Fruit fly (Drosophila melanogaster): ENCODE data around the gene CG42240.
A peak's percentile ranks its signal among the peaks of the same experiment; 100 is the strongest.

Gene CG42240

dm6 chrX:6330369-6330949, at the start of gene CG42240:
TSS of gene CG42240 (plus strand) at chrX:6330842.
- peak; percentile 77 for TF ChIP-seq gl (tag; optimal IDR thresholded peaks at IDR 0.05)
- peak; percentile 92 for TF ChIP-seq Pif1A (GFP tag; optimal IDR thresholded peaks at IDR 0.05)
- TF ChIP-seq CG17806 (tag; optimal IDR thresholded peaks at IDR 0.05) = peak; percentile 88
- TF ChIP-seq CG4496 (GFP tag; IDR thresholded peaks at IDR 0.05) = peak; percentile 77
- peak; percentile 93 for TF ChIP-seq CG9948 (tag; optimal IDR thresholded peaks at IDR 0.05)
- TF ChIP-seq CG13204 (GFP tag; optimal IDR thresholded peaks at IDR 0.05) = peak; percentile 80
- peak; percentile 47; the same call in 1 of the 2 replicates for TF ChIP-seq CG10348 (GFP tag; IDR thresholded peaks at IDR 0.05)
- TF ChIP-seq CG15710 (tag; optimal IDR thresholded peaks at IDR 0.05) = peak; percentile 93
- TF ChIP-seq CG8301 (tag; optimal IDR thresholded peaks at IDR 0.05) = peak; percentile 95
- peak; percentile 91 for TF ChIP-seq D1 (tag; optimal IDR thresholded peaks at IDR 0.05)
- TF ChIP-seq CG14655 (GFP tag; optimal IDR thresholded peaks at IDR 0.05) = peak; percentile 98
- peak; percentile 89 for TF ChIP-seq CG34367 (tag; optimal IDR thresholded peaks at IDR 0.05)
- peak; percentile 80 for TF ChIP-seq CG12605 (GFP tag; IDR thresholded peaks at IDR 0.05)
- TF ChIP-seq CG32121 (GFP tag; IDR thresholded peaks at IDR 0.05) = peak; percentile 89
- TF ChIP-seq Pif1B (GFP tag; optimal IDR thresholded peaks at IDR 0.05) = peak; percentile 92
- TF ChIP-seq Ets98B (GFP tag; IDR thresholded peaks at IDR 0.05) = peak; percentile 74
- TF ChIP-seq fd96Ca (GFP tag; IDR thresholded peaks at IDR 0.05) = peak; percentile 58
- peak; percentile 92 for TF ChIP-seq Snoo (tag; optimal IDR thresholded peaks at IDR 0.05)
- TF ChIP-seq rn (GFP tag; IDR thresholded peaks at IDR 0.05) = 0 out of 2 replicates have a peak, but pooled peaks have one; percentile 28
- TF ChIP-seq CG8159 (tag; optimal IDR thresholded peaks at IDR 0.05) = peak; percentile 95
- peak; percentile 83 for TF ChIP-seq EcR (GFP tag; optimal IDR thresholded peaks at IDR 0.05)

- TF ChIP-seq gl (tag; optimal IDR thresholded peaks at IDR 0.05) (no peak), Pif1B (GFP tag; optimal IDR thresholded peaks at IDR 0.05) (no peak), D1 (tag; optimal IDR thresholded peaks at IDR 0.05) (no peak), CG12605 (GFP tag; IDR thresholded peaks at IDR 0.05) (0 out of 2 replicates have a peak, but pooled peaks have one; percentile 19), EcR (GFP tag; optimal IDR thresholded peaks at IDR 0.05) (peak; percentile 64), CG4496 (GFP tag; IDR thresholded peaks at IDR 0.05) (0 out of 3 replicates have a peak, but pooled peaks have one; percentile 31), Ets98B (GFP tag; IDR thresholded peaks at IDR 0.05) (peak; percentile 33; the same call in 1 of the 2 replicates), Pif1A (GFP tag; optimal IDR thresholded peaks at IDR 0.05) (no peak), CG9948 (tag; optimal IDR thresholded peaks at IDR 0.05) (no peak)
Measured at dm6 chrX:6283470-6283869, 47.2 kb upstream of the CG42240 start, which contains the start of gene CG11700. TSS of gene CG11700 (minus strand) at chrX:6283575.

DNA sequence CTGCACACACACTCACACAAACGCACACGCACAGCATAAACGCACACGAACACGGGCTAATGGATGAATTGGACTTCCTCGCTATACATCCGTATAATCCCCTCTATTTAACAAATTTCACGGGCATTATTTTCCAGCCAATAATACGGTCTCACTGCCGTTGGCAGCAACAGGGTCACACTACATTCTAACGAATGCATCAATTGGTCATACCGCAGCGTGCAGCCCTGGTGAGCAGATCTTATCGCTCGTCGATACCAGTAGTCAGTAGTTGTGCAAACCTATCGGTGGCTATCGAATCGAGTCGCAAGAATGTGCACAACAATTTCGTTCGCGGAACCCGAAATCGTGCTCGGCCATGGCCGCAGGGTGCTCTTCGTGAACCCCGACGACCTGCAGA, 42.8 kb upstream of the CG42240 start, which contains the start of the genes Top3beta and wuho:
Gene Top3beta, minus strand, starts transcription at position 149 of the 400 bp plus-strand sequence.
Gene wuho, plus strand, starts transcription at position 259 of the 400 bp plus-strand sequence.
- TF ChIP-seq CG17806 (tag; optimal IDR thresholded peaks at IDR 0.05) (no peak), CG34367 (tag; optimal IDR thresholded peaks at IDR 0.05) (no peak), CG4496 (GFP tag; IDR thresholded peaks at IDR 0.05) (peak; percentile 44; the same call in 1 of the 3 replicates), CG32121 (GFP tag; IDR thresholded peaks at IDR 0.05) (peak; percentile 43)

DNA sequence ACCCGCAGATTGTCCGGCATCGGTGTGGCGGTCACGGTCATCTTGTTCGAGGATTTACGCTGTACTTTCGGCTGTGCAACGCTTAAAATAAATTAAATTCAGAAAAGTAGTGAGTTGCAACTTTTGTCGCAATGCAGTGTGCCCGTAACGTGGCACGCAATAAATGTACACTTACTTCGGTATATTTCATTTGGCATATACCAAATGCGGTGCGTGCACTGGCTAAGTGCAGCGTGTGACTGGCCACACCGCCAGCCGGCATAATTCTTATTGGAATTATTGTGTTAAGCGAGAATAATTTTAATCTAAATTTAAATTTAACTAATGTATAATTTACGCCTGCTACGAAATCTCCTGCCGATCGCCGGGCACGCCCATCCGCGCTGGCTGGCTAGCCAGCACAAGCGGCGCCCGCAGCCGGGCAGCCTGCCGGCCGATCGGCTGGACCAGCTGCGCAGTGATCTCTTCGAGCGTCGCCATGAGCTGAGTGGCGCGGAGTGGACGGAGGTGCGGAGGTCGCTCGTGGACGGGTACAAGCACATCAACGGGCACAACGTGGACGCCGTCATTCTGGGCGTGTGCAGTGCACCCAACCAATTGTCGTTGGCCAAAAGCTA, 39.5 kb upstream of the CG42240 start, which contains the start of the genes Rpt4 and mldr:
Gene Rpt4, minus strand, starts transcription at position 163 of the 617 bp plus-strand sequence.
Gene mldr, plus strand, starts transcription at position 221 of the 617 bp plus-strand sequence.
- TF ChIP-seq CG32121 (GFP tag; IDR thresholded peaks at IDR 0.05) = no peak
- TF ChIP-seq EcR (GFP tag; optimal IDR thresholded peaks at IDR 0.05) = no peak
- no peak for TF ChIP-seq CG8301 (tag; optimal IDR thresholded peaks at IDR 0.05)
- TF ChIP-seq CG10348 (GFP tag; IDR thresholded peaks at IDR 0.05) = no peak
- TF ChIP-seq Ets98B (GFP tag; IDR thresholded peaks at IDR 0.05) = no peak
- no peak for TF ChIP-seq Snoo (tag; optimal IDR thresholded peaks at IDR 0.05)
- TF ChIP-seq D1 (tag; optimal IDR thresholded peaks at IDR 0.05) = no peak
- TF ChIP-seq Pif1A (GFP tag; optimal IDR thresholded peaks at IDR 0.05) = no peak
- no peak for TF ChIP-seq CG8159 (tag; optimal IDR thresholded peaks at IDR 0.05)
- TF ChIP-seq CG17806 (tag; optimal IDR thresholded peaks at IDR 0.05) = no peak
- no peak for TF ChIP-seq CG13204 (GFP tag; optimal IDR thresholded peaks at IDR 0.05)
- no peak for TF ChIP-seq rn (GFP tag; IDR thresholded peaks at IDR 0.05)
- no peak for TF ChIP-seq gl (tag; optimal IDR thresholded peaks at IDR 0.05)
- no peak for TF ChIP-seq CG15710 (tag; optimal IDR thresholded peaks at IDR 0.05)
- no peak for TF ChIP-seq CG14655 (GFP tag; optimal IDR thresholded peaks at IDR 0.05)
- TF ChIP-seq CG4496 (GFP tag; IDR thresholded peaks at IDR 0.05) = no peak
- no peak for TF ChIP-seq Pif1B (GFP tag; optimal IDR thresholded peaks at IDR 0.05)

- TF ChIP-seq rn (GFP tag; IDR thresholded peaks at IDR 0.05) (no peak), gl (tag; optimal IDR thresholded peaks at IDR 0.05) (no peak), CG10348 (GFP tag; IDR thresholded peaks at IDR 0.05) (no peak), CG8159 (tag; optimal IDR thresholded peaks at IDR 0.05) (no peak), D1 (tag; optimal IDR thresholded peaks at IDR 0.05) (no peak)
Measured at dm6 chrX:6294243-6294642, 36.4 kb upstream of the CG42240 start, which contains the start of gene CG15892. TSS of gene CG15892 (minus strand) at chrX:6294343.

DNA sequence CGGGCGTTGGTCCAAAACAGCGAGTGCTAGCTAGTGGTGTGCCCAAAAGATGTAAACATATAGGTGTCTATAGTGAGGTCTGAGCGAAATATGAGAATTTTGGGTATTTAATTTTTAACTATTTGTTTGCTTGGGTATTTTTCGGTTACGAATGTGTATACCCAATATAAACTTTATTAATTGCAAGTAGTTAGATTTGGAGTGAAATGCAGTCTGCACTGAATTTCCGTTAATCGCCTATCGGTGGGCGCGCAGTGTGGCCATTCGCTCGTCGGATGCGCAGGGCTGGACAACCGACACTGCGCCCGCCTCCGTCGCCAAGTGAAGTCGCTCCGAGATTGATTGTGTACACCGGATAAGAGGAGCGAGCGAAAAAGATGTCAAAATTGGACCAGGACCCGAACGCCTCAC, 35.5 kb upstream of the CG42240 start, which contains the start of the genes CG15891 and CG3815:
Gene CG15891, minus strand, starts transcription at position 217 of the 411 bp plus-strand sequence.
Gene CG3815, plus strand, starts transcription at position 261 of the 411 bp plus-strand sequence.
- TF ChIP-seq Snoo (tag; optimal IDR thresholded peaks at IDR 0.05) = peak; percentile 57
- TF ChIP-seq rn (GFP tag; IDR thresholded peaks at IDR 0.05) = no peak
- TF ChIP-seq CG10348 (GFP tag; IDR thresholded peaks at IDR 0.05) = no peak
- peak; percentile 33; the same call in 1 of the 3 replicates for TF ChIP-seq fd96Ca (GFP tag; IDR thresholded peaks at IDR 0.05)
- no peak for TF ChIP-seq EcR (GFP tag; optimal IDR thresholded peaks at IDR 0.05)
- no peak for TF ChIP-seq Pif1B (GFP tag; optimal IDR thresholded peaks at IDR 0.05)
- no peak for TF ChIP-seq CG32121 (GFP tag; IDR thresholded peaks at IDR 0.05)
- TF ChIP-seq CG9948 (tag; optimal IDR thresholded peaks at IDR 0.05) = peak; percentile 14
- TF ChIP-seq gl (tag; optimal IDR thresholded peaks at IDR 0.05) = no peak
- TF ChIP-seq CG14655 (GFP tag; optimal IDR thresholded peaks at IDR 0.05) = no peak
- TF ChIP-seq CG15710 (tag; optimal IDR thresholded peaks at IDR 0.05) = peak; percentile 53
- peak; percentile 19 for TF ChIP-seq CG17806 (tag; optimal IDR thresholded peaks at IDR 0.05)
- no peak for TF ChIP-seq CG8301 (tag; optimal IDR thresholded peaks at IDR 0.05)
- TF ChIP-seq CG12605 (GFP tag; IDR thresholded peaks at IDR 0.05) = no peak

Measured in whole organism, pupa.